Fruit fly (Drosophila melanogaster): ENCODE measurements around the gene Ccdc39.
A peak's percentile ranks its signal among the peaks of the same experiment; 100 is the strongest.

The Ccdc39 gene

dm6 chr3R:4740592-4741500, 43.7 kb downstream of the Ccdc39 start:
- TF ChIP-seq EcR (GFP tag; optimal IDR thresholded peaks at IDR 0.05) (peak; percentile 78), CG12605 (GFP tag; IDR thresholded peaks at IDR 0.05) (peak; percentile 95), CG34367 (tag; optimal IDR thresholded peaks at IDR 0.05) (peak; percentile 62), CG4496 (GFP tag; IDR thresholded peaks at IDR 0.05) (peak; percentile 87), Snoo (tag; optimal IDR thresholded peaks at IDR 0.05) (peak; percentile 10), Pif1A (GFP tag; optimal IDR thresholded peaks at IDR 0.05) (peak; percentile 81), CG15710 (tag; optimal IDR thresholded peaks at IDR 0.05) (peak; percentile 46), Ets98B (GFP tag; IDR thresholded peaks at IDR 0.05) (peak; percentile 84), Pif1B (GFP tag; optimal IDR thresholded peaks at IDR 0.05) (peak; percentile 59), CG17806 (tag; optimal IDR thresholded peaks at IDR 0.05) (peak; percentile 44), CG8159 (tag; optimal IDR thresholded peaks at IDR 0.05) (peak; percentile 49), CG10348 (GFP tag; IDR thresholded peaks at IDR 0.05) (no peak), CG9948 (tag; optimal IDR thresholded peaks at IDR 0.05) (peak; percentile 43), fd96Ca (GFP tag; IDR thresholded peaks at IDR 0.05) (peak; percentile 66; the same call in 2 of the 3 replicates), CG14655 (GFP tag; optimal IDR thresholded peaks at IDR 0.05) (peak; percentile 76), gl (tag; optimal IDR thresholded peaks at IDR 0.05) (peak; percentile 74), CG13204 (GFP tag; optimal IDR thresholded peaks at IDR 0.05) (peak; percentile 73), D1 (tag; optimal IDR thresholded peaks at IDR 0.05) (no peak), CG32121 (GFP tag; IDR thresholded peaks at IDR 0.05) (peak; percentile 63), rn (GFP tag; IDR thresholded peaks at IDR 0.05) (0 out of 2 replicates have a peak, but pooled peaks have one; percentile 19), CG8301 (tag; optimal IDR thresholded peaks at IDR 0.05) (peak; percentile 56)

DNA sequence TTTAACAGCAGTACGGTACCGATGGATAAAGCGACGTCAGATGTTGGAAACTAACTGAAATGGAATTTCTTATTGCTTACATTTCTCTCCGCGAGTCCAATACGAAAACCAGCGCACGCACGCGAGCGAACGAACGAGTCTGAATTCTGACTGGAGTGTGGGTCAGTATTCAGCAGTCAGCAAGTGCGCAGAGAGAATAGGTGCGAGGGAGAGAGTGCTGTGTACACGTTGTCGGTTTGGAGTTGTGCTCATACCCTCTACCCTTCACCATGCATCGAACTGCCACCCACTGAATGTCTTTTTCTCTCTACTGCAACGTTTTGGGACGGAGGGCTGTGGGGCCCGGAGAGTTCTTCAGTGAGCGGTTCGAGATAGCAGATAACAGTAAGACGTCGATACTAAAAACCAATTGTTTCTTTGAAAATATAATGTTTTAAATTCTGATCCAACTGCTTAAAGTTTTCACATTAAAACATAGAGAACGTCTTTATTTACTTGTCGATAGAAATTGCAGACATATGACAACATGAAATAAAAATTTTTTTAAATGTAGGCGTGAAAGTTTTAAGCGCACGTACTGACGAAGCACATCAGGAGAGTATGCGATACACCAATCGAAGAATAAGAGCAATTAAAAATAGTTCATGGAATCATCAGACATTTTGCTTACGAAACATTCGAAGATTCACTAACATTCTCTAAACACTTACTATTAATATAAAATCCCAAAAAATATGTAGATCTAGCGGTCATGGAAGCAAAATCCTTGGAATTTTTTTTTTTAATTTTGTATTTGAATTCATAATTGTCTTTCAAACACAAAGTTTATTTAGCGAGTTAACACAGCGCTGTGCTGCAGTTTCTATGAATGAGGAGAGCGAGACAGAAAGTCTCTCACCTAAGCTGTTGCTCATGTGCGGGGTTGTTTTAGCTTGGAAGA, 44.8 kb downstream of the Ccdc39 start:
- TF ChIP-seq EcR (GFP tag; optimal IDR thresholded peaks at IDR 0.05) (peak; percentile 61), CG15710 (tag; optimal IDR thresholded peaks at IDR 0.05) (peak; percentile 76), gl (tag; optimal IDR thresholded peaks at IDR 0.05) (no peak), CG14655 (GFP tag; optimal IDR thresholded peaks at IDR 0.05) (peak; percentile 95), CG8159 (tag; optimal IDR thresholded peaks at IDR 0.05) (peak; percentile 84), CG8301 (tag; optimal IDR thresholded peaks at IDR 0.05) (peak; percentile 86), Pif1B (GFP tag; optimal IDR thresholded peaks at IDR 0.05) (peak; percentile 43), Snoo (tag; optimal IDR thresholded peaks at IDR 0.05) (peak; percentile 81), CG34367 (tag; optimal IDR thresholded peaks at IDR 0.05) (peak; percentile 65), CG10348 (GFP tag; IDR thresholded peaks at IDR 0.05) (no peak), CG17806 (tag; optimal IDR thresholded peaks at IDR 0.05) (peak; percentile 65), CG13204 (GFP tag; optimal IDR thresholded peaks at IDR 0.05) (peak; percentile 40), Pif1A (GFP tag; optimal IDR thresholded peaks at IDR 0.05) (peak; percentile 78), D1 (tag; optimal IDR thresholded peaks at IDR 0.05) (peak; percentile 77), rn (GFP tag; IDR thresholded peaks at IDR 0.05) (no peak), CG32121 (GFP tag; IDR thresholded peaks at IDR 0.05) (no peak), CG12605 (GFP tag; IDR thresholded peaks at IDR 0.05) (no peak), fd96Ca (GFP tag; IDR thresholded peaks at IDR 0.05) (no peak), CG9948 (tag; optimal IDR thresholded peaks at IDR 0.05) (peak; percentile 81)

DNA sequence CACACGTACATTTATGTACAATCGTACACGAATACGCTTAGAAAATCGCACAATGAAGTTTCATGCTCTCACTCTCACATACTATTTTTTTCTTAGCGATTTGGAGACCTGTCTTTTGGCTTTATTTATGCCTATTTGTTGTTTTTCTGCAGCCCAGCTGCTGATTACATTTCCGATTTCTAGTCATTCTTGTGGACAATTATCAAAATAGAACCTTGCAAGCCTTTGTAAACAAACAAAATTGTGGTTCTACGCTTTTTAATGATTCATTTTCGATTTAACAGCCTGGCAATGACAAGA, 45.4 kb downstream of the Ccdc39 start:
- no peak for TF ChIP-seq CG32121 (GFP tag; IDR thresholded peaks at IDR 0.05)
- TF ChIP-seq CG8301 (tag; optimal IDR thresholded peaks at IDR 0.05), result no peak
- TF ChIP-seq CG8159 (tag; optimal IDR thresholded peaks at IDR 0.05), result no peak
- TF ChIP-seq fd96Ca (GFP tag; IDR thresholded peaks at IDR 0.05), result no peak
- TF ChIP-seq CG14655 (GFP tag; optimal IDR thresholded peaks at IDR 0.05), result no peak
- no peak for TF ChIP-seq rn (GFP tag; IDR thresholded peaks at IDR 0.05)
- no peak for TF ChIP-seq gl (tag; optimal IDR thresholded peaks at IDR 0.05)
- no peak for TF ChIP-seq Pif1B (GFP tag; optimal IDR thresholded peaks at IDR 0.05)
- no peak for TF ChIP-seq Snoo (tag; optimal IDR thresholded peaks at IDR 0.05)
- TF ChIP-seq CG15710 (tag; optimal IDR thresholded peaks at IDR 0.05), result no peak

DNA sequence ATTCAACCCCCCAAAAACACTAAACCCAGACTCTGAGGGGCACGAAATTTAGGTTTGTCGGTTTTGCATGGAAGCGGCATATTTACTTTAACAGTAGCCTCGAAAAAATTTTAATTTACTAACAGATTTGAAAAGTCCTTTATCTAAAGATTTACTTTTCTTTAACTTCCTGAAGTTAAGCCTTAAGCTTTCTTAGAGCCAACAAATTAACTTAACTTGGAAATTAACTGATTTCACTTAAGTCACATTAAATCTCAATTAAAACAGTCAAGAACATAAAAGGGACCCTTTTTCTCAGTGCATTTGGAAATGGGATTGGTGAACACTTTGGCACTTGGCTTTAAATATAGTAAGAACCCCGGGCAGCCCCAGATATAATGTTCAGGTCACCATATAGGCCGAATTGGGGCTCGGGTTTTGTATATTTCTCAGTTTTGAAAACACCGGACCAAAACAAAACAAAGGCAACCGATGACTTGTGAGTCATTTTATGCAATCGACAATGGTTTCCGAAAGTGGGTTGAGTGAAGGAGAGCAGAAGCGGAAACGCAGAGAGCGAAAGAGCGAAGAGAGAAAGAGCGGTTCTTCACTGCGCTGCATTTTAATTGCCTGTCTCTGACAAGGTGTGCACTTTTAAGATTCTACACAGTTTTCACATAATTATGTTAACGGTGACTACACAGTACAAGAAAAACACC, 45.9 kb downstream of the Ccdc39 start:
- peak; percentile 5 for TF ChIP-seq Snoo (tag; optimal IDR thresholded peaks at IDR 0.05)
- no peak for TF ChIP-seq Ets98B (GFP tag; IDR thresholded peaks at IDR 0.05)
- no peak for TF ChIP-seq CG4496 (GFP tag; IDR thresholded peaks at IDR 0.05)
- peak; percentile 46 for TF ChIP-seq CG17806 (tag; optimal IDR thresholded peaks at IDR 0.05)
- TF ChIP-seq CG34367 (tag; optimal IDR thresholded peaks at IDR 0.05), result no peak
- peak; percentile 9 for TF ChIP-seq Pif1A (GFP tag; optimal IDR thresholded peaks at IDR 0.05)
- no peak for TF ChIP-seq CG32121 (GFP tag; IDR thresholded peaks at IDR 0.05)
- TF ChIP-seq gl (tag; optimal IDR thresholded peaks at IDR 0.05), result no peak
- TF ChIP-seq CG15710 (tag; optimal IDR thresholded peaks at IDR 0.05), result peak; percentile 13
- TF ChIP-seq CG8159 (tag; optimal IDR thresholded peaks at IDR 0.05), result peak; percentile 40
- TF ChIP-seq CG14655 (GFP tag; optimal IDR thresholded peaks at IDR 0.05), result peak; percentile 69
- TF ChIP-seq CG13204 (GFP tag; optimal IDR thresholded peaks at IDR 0.05), result no peak
- no peak for TF ChIP-seq Pif1B (GFP tag; optimal IDR thresholded peaks at IDR 0.05)
- peak; percentile 30 for TF ChIP-seq D1 (tag; optimal IDR thresholded peaks at IDR 0.05)
- peak; percentile 14 for TF ChIP-seq CG9948 (tag; optimal IDR thresholded peaks at IDR 0.05)
- peak; percentile 57 for TF ChIP-seq CG8301 (tag; optimal IDR thresholded peaks at IDR 0.05)
- no peak for TF ChIP-seq fd96Ca (GFP tag; IDR thresholded peaks at IDR 0.05)
- TF ChIP-seq CG10348 (GFP tag; IDR thresholded peaks at IDR 0.05), result no peak
- no peak for TF ChIP-seq EcR (GFP tag; optimal IDR thresholded peaks at IDR 0.05)
- no peak for TF ChIP-seq rn (GFP tag; IDR thresholded peaks at IDR 0.05)
- no peak for TF ChIP-seq CG12605 (GFP tag; IDR thresholded peaks at IDR 0.05)
